Worm (Caenorhabditis elegans) whole organism, L4 larva: ENCODE data around the gene Y15E3A.4.
A peak's percentile ranks its signal among the peaks of the same experiment; 100 is the strongest.

Source experiments
- F10B5.3 ChIP-seq: sonication (generic microtip); optimal IDR thresholded peaks from 2 replicates; lab custom pipeline; 2016; ENCODE audit warnings: mild to moderate bottlenecking, missing genetic modification characterization, missing compliant biosample characterization
- F26F4.8 ChIP-seq: fragments of 200-800 bp; sonication (Bioruptor generic); conservative IDR thresholded peaks from 2 replicates; pipeline ENCODE4 v1.3.6; 2022; ENCODE audit warnings: missing genetic modification characterization, missing compliant biosample characterization
- F49E8.2 ChIP-seq: sonication (generic microtip); optimal IDR thresholded peaks from 2 replicates; lab custom pipeline; 2016; ENCODE audit warnings: missing compliant biosample characterization, mild to moderate bottlenecking, missing genetic modification characterization, borderline replicate concordance
- Y75B8A.6 ChIP-seq: fragments of 200-800 bp; sonication (Bioruptor generic); IDR thresholded peaks from 2 replicates; pipeline ENCODE4 v1.3.6; 2022; ENCODE audit warnings: missing genetic modification reagents, missing genetic modification characterization, missing compliant biosample characterization
- ZK546.5 ChIP-seq, 2 experiments: sonication (generic microtip); optimal IDR thresholded peaks; 2 replicates each; lab custom pipeline; 2017; ENCODE audit warnings: missing biosample characterization in 2 of 2, missing genetic modification characterization in 2 of 2
- aha-1 ChIP-seq: fragments of 150-350 bp; peaks from one replicate; lab custom pipeline; 2014; ENCODE audit warnings: missing biosample characterization, missing genetic modification characterization
- arid-1 ChIP-seq: fragments of 200-800 bp; sonication (Bioruptor generic); conservative IDR thresholded peaks from 2 replicates; pipeline ENCODE4 v1.3.6; 2022; ENCODE audit warnings: missing genetic modification reagents, missing genetic modification characterization, missing compliant biosample characterization
- ceh-20 ChIP-seq: fragments of 200-800 bp; sonication (Bioruptor generic); IDR thresholded peaks from 2 replicates; pipeline ENCODE4 v1.3.6; 2022; ENCODE audit warnings: missing genetic modification reagents, missing genetic modification characterization, missing compliant biosample characterization
- ceh-32 ChIP-seq: sonication (generic microtip); optimal IDR thresholded peaks from 2 replicates; lab custom pipeline; 2016; ENCODE audit warnings: mild to moderate bottlenecking, missing genetic modification characterization, missing compliant biosample characterization; ENCODE audit not compliant: poor library complexity
- ceh-44 ChIP-seq: fragments of 200-800 bp; sonication (Bioruptor generic); IDR thresholded peaks from 2 replicates; pipeline ENCODE4 v1.3.6; 2022; ENCODE audit warnings: missing genetic modification reagents, missing genetic modification characterization, missing compliant biosample characterization
- ceh-62 ChIP-seq: sonication (generic microtip); optimal IDR thresholded peaks from 2 replicates; lab custom pipeline; 2017; ENCODE audit warnings: missing biosample characterization, missing genetic modification characterization
- daf-12 ChIP-seq: fragments of 150-350 bp; optimal IDR thresholded peaks from 2 replicates; lab custom pipeline; 2014; ENCODE audit warnings: missing biosample characterization, missing genetic modification reagents, missing genetic modification characterization
- daf-16 ChIP-seq, 3 experiments: sonication (generic microtip); optimal IDR thresholded peaks; 2 replicates each; lab custom pipeline; 2016 to 2017; ENCODE audit warnings: missing genetic modification characterization in 3 of 3, missing genetic modification reagents in 3 of 3, mild to moderate bottlenecking in 2 of 3, missing compliant biosample characterization in 2 of 3, missing biosample characterization in 1 of 3, moderate library complexity in 1 of 3
- dmd-6 ChIP-seq: fragments of 200-800 bp; sonication (Bioruptor generic); IDR thresholded peaks from 2 replicates; pipeline ENCODE4 v1.3.6; 2022; ENCODE audit warnings: missing genetic modification reagents, missing genetic modification characterization, missing compliant biosample characterization
- dmd-8 ChIP-seq: fragments of 200-800 bp; sonication (Bioruptor generic); IDR thresholded peaks from 2 replicates; pipeline ENCODE4 v1.3.6; 2022; ENCODE audit warnings: missing genetic modification characterization, missing compliant biosample characterization
- dmd-9 ChIP-seq: fragments of 200-800 bp; sonication (Bioruptor generic); IDR thresholded peaks from 2 replicates; pipeline ENCODE4 v1.3.6; 2022; ENCODE audit warnings: missing genetic modification reagents, missing genetic modification characterization, missing compliant biosample characterization
- duxl-1 ChIP-seq: sonication (generic microtip); optimal IDR thresholded peaks from 2 replicates; lab custom pipeline; 2016; ENCODE audit warnings: mild to moderate bottlenecking, missing genetic modification characterization, moderate library complexity, missing compliant biosample characterization; ENCODE audit not compliant: poor library complexity
- egl-27 ChIP-seq: sonication (generic microtip); optimal IDR thresholded peaks from 3 replicates; lab custom pipeline; 2017; ENCODE audit warnings: missing biosample characterization, missing genetic modification reagents, missing genetic modification characterization
- fos-1 ChIP-seq: fragments of 150-350 bp; optimal IDR thresholded peaks from 2 replicates; lab custom pipeline; 2014; ENCODE audit warnings: missing biosample characterization, missing genetic modification characterization
- hlh-11 ChIP-seq: fragments of 200-800 bp; sonication (Bioruptor generic); optimal IDR thresholded peaks from 2 replicates; lab custom pipeline; 2018; ENCODE audit warnings: mild to moderate bottlenecking, missing genetic modification characterization, missing compliant biosample characterization
- hlh-30 ChIP-seq: sonication (generic microtip); optimal IDR thresholded peaks from 2 replicates; lab custom pipeline; 2017; ENCODE audit warnings: antibody characterized with exemption, mild to moderate bottlenecking, missing genetic modification characterization, missing compliant biosample characterization; ENCODE audit not compliant: insufficient read depth
- hmg-1.1 ChIP-seq: fragments of 200-800 bp; sonication (Bioruptor generic); IDR thresholded peaks from 2 replicates; pipeline ENCODE4 v1.3.6; 2022; ENCODE audit warnings: missing genetic modification reagents, missing genetic modification characterization, missing compliant biosample characterization
- lim-7 ChIP-seq: fragments of 200-800 bp; sonication (Bioruptor generic); IDR thresholded peaks from 2 replicates; pipeline ENCODE4 v1.3.6; 2022; ENCODE audit warnings: missing genetic modification characterization, missing compliant biosample characterization
- lin-1 ChIP-seq: fragments of 200-800 bp; sonication (Bioruptor generic); IDR thresholded peaks from 2 replicates; pipeline ENCODE4 v1.3.6; 2022; ENCODE audit warnings: missing genetic modification reagents, missing genetic modification characterization, missing compliant biosample characterization
- lin-13 ChIP-seq: fragments of 150-350 bp; optimal IDR thresholded peaks from 2 replicates; lab custom pipeline; 2014; ENCODE audit warnings: missing biosample characterization, missing genetic modification reagents, missing genetic modification characterization
- lin-15B ChIP-seq: fragments of 150-350 bp; sonication (generic microtip); optimal IDR thresholded peaks from 3 replicates; lab custom pipeline; 2014; ENCODE audit warnings: missing biosample characterization, missing genetic modification characterization
- lin-38 ChIP-seq: fragments of 200-800 bp; sonication (Bioruptor generic); IDR thresholded peaks from 2 replicates; pipeline ENCODE4 v1.3.6; 2022; ENCODE audit warnings: missing genetic modification reagents, missing genetic modification characterization, missing compliant biosample characterization
- lir-3 ChIP-seq: sonication (generic microtip); optimal IDR thresholded peaks from 2 replicates; lab custom pipeline; 2016; ENCODE audit warnings: mild to moderate bottlenecking, missing genetic modification characterization, missing compliant biosample characterization
- madf-9 ChIP-seq: fragments of 200-800 bp; sonication (Bioruptor generic); conservative IDR thresholded peaks from 2 replicates; pipeline ENCODE4 v1.3.6; 2022; ENCODE audit warnings: missing genetic modification reagents, missing genetic modification characterization, missing compliant biosample characterization
- mdl-1 ChIP-seq, 2 experiments: fragments of 150-350 bp in 1 of 2; sonication (generic microtip) in 1 of 2; optimal IDR thresholded peaks; 2 replicates each; lab custom pipeline; 2014 to 2017; ENCODE audit warnings: missing biosample characterization in 2 of 2, missing genetic modification characterization in 2 of 2
- mdt-29 ChIP-seq: fragments of 200-800 bp; sonication (Bioruptor generic); IDR thresholded peaks from 2 replicates; pipeline ENCODE4 v1.3.6; 2022; ENCODE audit warnings: missing genetic modification reagents, missing genetic modification characterization, missing compliant biosample characterization
- mep-1 ChIP-seq: fragments of 150-350 bp; sonication (generic microtip); optimal IDR thresholded peaks from 3 replicates; lab custom pipeline; 2014; ENCODE audit warnings: missing biosample characterization, missing genetic modification characterization
- mes-2 ChIP-seq: sonication (generic microtip); optimal IDR thresholded peaks from 2 replicates; lab custom pipeline; 2016; ENCODE audit warnings: missing genotype, mild to moderate bottlenecking, missing genetic modification characterization, missing compliant biosample characterization; ENCODE audit not compliant: poor library complexity, severe bottlenecking
- mxl-2 ChIP-seq: fragments of 200-800 bp; sonication (Bioruptor generic); conservative IDR thresholded peaks from 2 replicates; pipeline ENCODE4 v1.3.6; 2022; ENCODE audit warnings: missing genetic modification reagents, missing genetic modification characterization, missing compliant biosample characterization
- mxl-3 ChIP-seq: fragments of 200-800 bp; sonication (Bioruptor generic); optimal IDR thresholded peaks from 2 replicates; lab custom pipeline; 2018; ENCODE audit warnings: mild to moderate bottlenecking, missing genetic modification characterization, missing compliant biosample characterization
- nhr-10 ChIP-seq: fragments of 150-350 bp; optimal IDR thresholded peaks from 2 replicates; lab custom pipeline; 2014; ENCODE audit warnings: missing biosample characterization, missing genetic modification characterization
- nhr-111 ChIP-seq: fragments of 200-800 bp; sonication (Bioruptor generic); optimal IDR thresholded peaks from 2 replicates; lab custom pipeline; 2018; ENCODE audit warnings: mild to moderate bottlenecking, missing genetic modification characterization, missing compliant biosample characterization
- nhr-237 ChIP-seq: sonication (generic microtip); optimal IDR thresholded peaks from 2 replicates; lab custom pipeline; 2017; ENCODE audit warnings: missing biosample characterization, missing genetic modification characterization
- nhr-6 ChIP-seq: fragments of 150-350 bp; optimal IDR thresholded peaks from 2 replicates; lab custom pipeline; 2014; ENCODE audit warnings: missing biosample characterization, missing genetic modification characterization
- nhr-76 ChIP-seq: fragments of 150-350 bp; optimal IDR thresholded peaks from 2 replicates; lab custom pipeline; 2014; ENCODE audit warnings: missing biosample characterization, missing genetic modification characterization
- nhr-77 ChIP-seq: fragments of 150-350 bp; optimal IDR thresholded peaks from 2 replicates; lab custom pipeline; 2014; ENCODE audit warnings: missing biosample characterization, missing genetic modification characterization
- pha-4 ChIP-seq, 2 experiments: fragments of 150-350 bp in 1 of 2; fragments of 200-800 bp in 1 of 2; sonication (Bioruptor generic) in 1 of 2; IDR thresholded peaks in 1 of 2; optimal IDR thresholded peaks in 1 of 2; 2 replicates each; pipeline versions ENCODE4 v1.3.6 to Lab custom; 2014 to 2022; ENCODE audit warnings: missing genetic modification characterization in 2 of 2, missing genetic modification reagents in 2 of 2, missing biosample characterization in 1 of 2, missing compliant biosample characterization in 1 of 2
- php-3 ChIP-seq: fragments of 200-800 bp; sonication (Bioruptor generic); IDR thresholded peaks from 2 replicates; pipeline ENCODE4 v1.3.6; 2022; ENCODE audit warnings: missing genetic modification reagents, missing genetic modification characterization, missing compliant biosample characterization
- saeg-2 ChIP-seq: fragments of 200-800 bp; sonication (Bioruptor generic); IDR thresholded peaks from 2 replicates; pipeline ENCODE4 v1.3.6; 2022; ENCODE audit warnings: missing genetic modification reagents, missing genetic modification characterization, missing compliant biosample characterization
- set-16 ChIP-seq: fragments of 200-800 bp; sonication (Bioruptor generic); IDR thresholded peaks from 2 replicates; pipeline ENCODE4 v1.3.6; 2022; ENCODE audit warnings: missing genetic modification reagents, missing genetic modification characterization, missing compliant biosample characterization
- spr-1 ChIP-seq: sonication (generic microtip); optimal IDR thresholded peaks from 2 replicates; lab custom pipeline; 2016; ENCODE audit warnings: mild to moderate bottlenecking, missing genetic modification characterization, missing compliant biosample characterization
- unc-130 ChIP-seq: sonication (generic microtip); optimal IDR thresholded peaks from 2 replicates; lab custom pipeline; 2016; ENCODE audit warnings: missing genetic modification reagents, missing genetic modification characterization, missing compliant biosample characterization
- unc-39 ChIP-seq: sonication (generic microtip); optimal IDR thresholded peaks from 2 replicates; lab custom pipeline; 2017; ENCODE audit warnings: missing biosample characterization, missing genetic modification characterization
- zfp-2 ChIP-seq: sonication (generic microtip); optimal IDR thresholded peaks from 2 replicates; lab custom pipeline; 2016; ENCODE audit warnings: mild to moderate bottlenecking, missing genetic modification characterization, missing compliant biosample characterization
- zfp-3 ChIP-seq: fragments of 200-800 bp; sonication (Bioruptor generic); conservative IDR thresholded peaks from 2 replicates; pipeline ENCODE4 v1.3.6; 2022; ENCODE audit warnings: missing genetic modification reagents, missing genetic modification characterization, missing compliant biosample characterization
- ztf-7 ChIP-seq: fragments of 150-350 bp; optimal IDR thresholded peaks from 2 replicates; lab custom pipeline; 2014; ENCODE audit warnings: missing biosample characterization, missing genetic modification characterization

Y15E3A.4 gene

DNA sequence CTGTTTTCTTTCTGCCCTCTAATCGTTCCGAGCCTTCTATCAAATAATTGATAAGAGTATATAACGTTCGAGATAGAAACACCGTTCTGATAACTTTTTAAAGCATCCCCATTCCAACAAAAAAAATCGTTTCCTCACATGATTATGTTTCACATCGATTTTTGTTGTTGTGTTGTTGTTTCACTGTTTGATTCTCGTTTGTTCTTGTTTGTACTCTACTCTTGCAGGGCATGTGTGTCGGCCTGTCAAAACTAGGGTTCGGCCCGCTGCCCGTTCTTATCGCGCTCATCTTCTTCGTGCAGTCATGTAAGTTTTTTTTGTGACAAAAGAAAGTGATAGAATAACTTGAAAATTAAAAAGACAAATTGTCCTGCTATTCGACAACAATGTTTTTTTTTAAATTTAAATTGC is 35.0 kb downstream of the Y15E3A.4 start, which contains the start of gene C33A11.2 (continued):
- peak; percentile 63 for TF ChIP-seq dmd-6 (GFP tag; lab: Robert Waterston, UW)
- no peak for TF ChIP-seq ceh-62
- TF ChIP-seq set-16: no peak
- no peak for TF ChIP-seq mes-2 (tag; lab: Kevin White, UChicago)
- TF ChIP-seq dmd-8 (GFP tag; lab: Robert Waterston, UW): no peak
- TF ChIP-seq daf-12 (tag; lab: Kevin White, UChicago): no peak
- TF ChIP-seq nhr-111: no peak
- no peak for TF ChIP-seq nhr-6 (tag; lab: Kevin White, UChicago)
- TF ChIP-seq ZK546.5 (tag; optimal IDR thresholded peaks at IDR 0.05; lab: Kevin White, UChicago): no peak
- TF ChIP-seq ztf-7: no peak
- TF ChIP-seq ceh-32 (tag; lab: Kevin White, UChicago): no peak
- TF ChIP-seq ceh-44 (GFP tag; lab: Robert Waterston, UW): no peak
- TF ChIP-seq mdt-29: no peak
- TF ChIP-seq daf-16 (GFP tag; optimal IDR thresholded peaks at IDR 0.05; lab: Kevin White, UChicago): no peak
- TF ChIP-seq daf-16 (tag; optimal IDR thresholded peaks at IDR 0.05; lab: Kevin White, UChicago): peak; percentile 96
- TF ChIP-seq lin-38 (GFP tag; lab: Robert Waterston, UW): no peak
- TF ChIP-seq unc-39 (tag; lab: Kevin White, UChicago): no peak
- TF ChIP-seq lin-13 (GFP tag; lab: Kevin White, UChicago): no peak
- TF ChIP-seq aha-1 (tag; lab: Kevin White, UChicago): peak; percentile 85
- TF ChIP-seq duxl-1 (tag; lab: Kevin White, UChicago): no peak
- no peak for TF ChIP-seq mxl-2 (GFP tag; lab: Robert Waterston, UW)
- TF ChIP-seq egl-27 (tag; lab: Kevin White, UChicago): no peak
- TF ChIP-seq lin-15B (tag; lab: Kevin White, UChicago): no peak
- TF ChIP-seq lin-1 (GFP tag; lab: Robert Waterston, UW): 0 out of 2 replicates have a peak, but pooled peaks have one; percentile 17
- no peak for TF ChIP-seq hmg-1.1 (GFP tag; lab: Robert Waterston, UW)
- TF ChIP-seq hlh-30: peak; percentile 66
- no peak for TF ChIP-seq saeg-2
- TF ChIP-seq mdl-1 (tag; optimal IDR thresholded peaks at IDR 0.05; lab: Kevin White, UChicago): peak in 1 of 2 experiments; percentile 49
- TF ChIP-seq F49E8.2 (tag; lab: Kevin White, UChicago): no peak
- TF ChIP-seq dmd-9 (GFP tag; lab: Robert Waterston, UW): no peak
- no peak for TF ChIP-seq pha-4 (GFP tag; IDR thresholded peaks at IDR 0.05; lab: Robert Waterston, UW)
- no peak for TF ChIP-seq pha-4 (tag; optimal IDR thresholded peaks at IDR 0.05; lab: Kevin White, UChicago)
- no peak for TF ChIP-seq F26F4.8 (GFP tag; lab: Robert Waterston, UW)
- no peak for TF ChIP-seq php-3 (GFP tag; lab: Robert Waterston, UW)
- TF ChIP-seq hlh-11 (tag; lab: Kevin White, UChicago): peak; percentile 50
- TF ChIP-seq nhr-76 (tag; lab: Kevin White, UChicago): no peak
- no peak for TF ChIP-seq nhr-237 (tag; lab: Kevin White, UChicago)
- TF ChIP-seq unc-130: no peak
- peak; percentile 69 for TF ChIP-seq nhr-77
- no peak for TF ChIP-seq zfp-2 (tag; lab: Kevin White, UChicago)
- peak; percentile 35; the same call in 1 of the 2 replicates for TF ChIP-seq ceh-20
- no peak for TF ChIP-seq lir-3
- no peak for TF ChIP-seq spr-1
- no peak for TF ChIP-seq lim-7 (GFP tag; lab: Robert Waterston, UW)
- no peak for TF ChIP-seq arid-1 (GFP tag; lab: Robert Waterston, UW)
- no peak for TF ChIP-seq madf-9 (GFP tag; lab: Robert Waterston, UW)
- TF ChIP-seq F10B5.3 (tag; lab: Kevin White, UChicago): no peak
- no peak for TF ChIP-seq mxl-3 (GFP tag; lab: Kevin White, UChicago)
- no peak for TF ChIP-seq zfp-3
- TF ChIP-seq fos-1 (tag; lab: Kevin White, UChicago): no peak
- TF ChIP-seq Y75B8A.6: no peak
- TF ChIP-seq mep-1 (tag; lab: Kevin White, UChicago): no peak
- TF ChIP-seq nhr-10 (tag; lab: Kevin White, UChicago): no peak
